Worm (Caenorhabditis elegans): ENCODE data around the gene srw-73.

- TF ChIP-seq hnd-1 (tag; optimal IDR thresholded peaks at IDR 0.05): no peak
- no peak for TF ChIP-seq ama-1 (optimal IDR thresholded peaks at IDR 0.05)
- TF ChIP-seq flt-1 (GFP tag; IDR thresholded peaks at IDR 0.05): no peak
- no peak for TF ChIP-seq F13C5.2 (tag; optimal IDR thresholded peaks at IDR 0.05)
- TF ChIP-seq ceh-13 (GFP tag; optimal IDR thresholded peaks at IDR 0.05): no peak
- TF ChIP-seq tra-4 (tag; optimal IDR thresholded peaks at IDR 0.05): no peak
- no peak for TF ChIP-seq ceh-36 (tag; optimal IDR thresholded peaks at IDR 0.05)
- TF ChIP-seq B0310.2 (tag; optimal IDR thresholded peaks at IDR 0.05): no peak
- no peak for TF ChIP-seq sea-1 (GFP tag; conservative IDR thresholded peaks at IDR 0.05)
- TF ChIP-seq hmbx-1 (tag; optimal IDR thresholded peaks at IDR 0.05): no peak
- TF ChIP-seq tbx-11 (GFP tag; IDR thresholded peaks at IDR 0.05): no peak
- no peak for TF ChIP-seq hmg-4 (GFP tag; optimal IDR thresholded peaks at IDR 0.05)
- TF ChIP-seq ets-7 (tag; optimal IDR thresholded peaks at IDR 0.05): no peak
These were observed 48.7 kb downstream of the srw-73 start for ce11 chrV:16539666-16540065.
